Worm (Caenorhabditis elegans): Measurements from ENCODE around the gene K12H6.5.

DNA sequence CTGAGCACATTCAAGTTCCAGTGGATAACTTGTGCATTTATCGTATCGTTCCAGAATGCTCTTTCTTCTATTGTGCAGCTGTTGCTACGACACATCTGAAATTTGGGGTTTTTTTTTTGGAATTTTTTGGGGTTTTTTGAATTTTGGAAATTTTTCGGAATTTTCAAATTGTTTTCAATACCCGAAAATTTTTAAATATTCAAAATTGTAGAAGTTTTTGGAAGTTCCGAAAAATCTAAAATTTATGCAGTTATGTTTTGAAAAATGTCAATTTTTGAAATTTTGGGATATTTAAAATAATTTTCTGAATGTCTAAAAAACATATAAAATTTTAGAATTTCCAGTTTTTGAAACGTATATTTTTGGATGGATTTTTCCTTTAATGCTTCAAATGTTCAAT is 45.8 kb upstream of the K12H6.5 start, which contains the start of gene Y110A2AL.10:
- no peak for TF ChIP-seq unc-39 (tag; optimal IDR thresholded peaks at IDR 0.05)
- no peak for TF ChIP-seq unc-62 (GFP tag; optimal IDR thresholded peaks at IDR 0.05)
- TF ChIP-seq jun-1 (tag; optimal IDR thresholded peaks at IDR 0.05) = no peak
- TF ChIP-seq nhr-77 (tag; optimal IDR thresholded peaks at IDR 0.05) = no peak
- TF ChIP-seq nhr-28 (tag; optimal IDR thresholded peaks at IDR 0.05) = no peak
- no peak for TF ChIP-seq nfya-1 (tag; optimal IDR thresholded peaks at IDR 0.05; ENCODE audit: insufficient read depth)
- no peak for TF ChIP-seq elt-3 (tag; optimal IDR thresholded peaks at IDR 0.05)
- no peak for TF ChIP-seq ama-1 (optimal IDR thresholded peaks at IDR 0.05)
- TF ChIP-seq snpc-4 (tag; optimal IDR thresholded peaks at IDR 0.05) = no peak
- no peak for TF ChIP-seq tbx-2 (tag; optimal IDR thresholded peaks at IDR 0.05)
- no peak for TF ChIP-seq ztf-4 (tag; optimal IDR thresholded peaks at IDR 0.05)
- no peak for TF ChIP-seq fkh-10 (GFP tag; optimal IDR thresholded peaks at IDR 0.05)
- TF ChIP-seq elt-2 (tag; optimal IDR thresholded peaks at IDR 0.05) = no peak
- TF ChIP-seq nhr-76 (tag; optimal IDR thresholded peaks at IDR 0.05) = no peak
